Fruit fly (Drosophila melanogaster): Measurements from ENCODE around the gene CG43059.

dm6 chr3L:8358138-8358537 is 39.4 kb upstream of the CG43059 start:
- no peak for TF ChIP-seq tai (GFP tag; optimal IDR thresholded peaks at IDR 0.05)
- no peak for TF ChIP-seq dsf (GFP tag; optimal IDR thresholded peaks at IDR 0.05; ENCODE audit: borderline replicate concordance)
- no peak for TF ChIP-seq pan (optimal IDR thresholded peaks at IDR 0.05)
- TF ChIP-seq h (GFP tag; optimal IDR thresholded peaks at IDR 0.05) = no peak
- TF ChIP-seq Myc (optimal IDR thresholded peaks at IDR 0.05) = no peak
- no peak for TF ChIP-seq Hnf4 (GFP tag; optimal IDR thresholded peaks at IDR 0.05)
- no peak for TF ChIP-seq Vsx2 (GFP tag; optimal IDR thresholded peaks at IDR 0.05; ENCODE audit: partially characterized antibody)
- no peak for TF ChIP-seq fru (GFP tag; optimal IDR thresholded peaks at IDR 0.05)
- no peak for TF ChIP-seq brk (GFP tag; optimal IDR thresholded peaks at IDR 0.05)
- TF ChIP-seq br (GFP tag; optimal IDR thresholded peaks at IDR 0.05) = no peak
- no peak for TF ChIP-seq N (GFP tag; optimal IDR thresholded peaks at IDR 0.05)
- TF ChIP-seq dl (GFP tag; optimal IDR thresholded peaks at IDR 0.05; ENCODE audit: insufficient read depth in 1 of 2, partially characterized antibody in 2 of 2) = no peak
- no peak for TF ChIP-seq CG32264 (GFP tag; optimal IDR thresholded peaks at IDR 0.05)

Measured in whole organism, wandering third instar larva.